Worm (Caenorhabditis elegans): Measurements from ENCODE around the gene par-1.

ce11 chrV:14127834-14128233 is 17.3 kb downstream of the par-1 start:
- TF ChIP-seq ztf-11 (tag; optimal IDR thresholded peaks at IDR 0.05) (no peak), dpl-1 (GFP tag; optimal IDR thresholded peaks at IDR 0.05) (no peak), nhr-76 (tag; optimal IDR thresholded peaks at IDR 0.05) (no peak), skn-1 (tag; optimal IDR thresholded peaks at IDR 0.05) (no peak), nhr-28 (tag; optimal IDR thresholded peaks at IDR 0.05) (no peak)

Data from whole organism, L4 larva.